Worm (Caenorhabditis elegans) whole organism, early embryonic: ENCODE results near the gene nac-2.

Experiments
- ama-1 ChIP-seq: fragments of 150-350 bp; optimal IDR thresholded peaks from 2 replicates; lab custom pipeline; 2014
- ceh-13 ChIP-seq: fragments of 200-800 bp; sonication (Bioruptor generic); optimal IDR thresholded peaks from 2 replicates; lab custom pipeline; 2018; ENCODE audit warnings: mild to moderate bottlenecking, missing genetic modification characterization, missing compliant biosample characterization
- hmg-4 ChIP-seq: fragments of 200-800 bp; sonication (Bioruptor generic); optimal IDR thresholded peaks from 2 replicates; lab custom pipeline; 2018; ENCODE audit warnings: mild to moderate bottlenecking, missing genetic modification characterization, missing compliant biosample characterization
- pes-1 ChIP-seq: fragments of 200-800 bp; sonication (Bioruptor generic); IDR thresholded peaks from 2 replicates; pipeline ENCODE4 v1.3.6; 2022; ENCODE audit warnings: missing genetic modification reagents, missing genetic modification characterization, missing compliant biosample characterization
- scrt-1 ChIP-seq: fragments of 200-800 bp; sonication (Bioruptor generic); IDR thresholded peaks from 2 replicates; pipeline ENCODE4 v1.3.6; 2022; ENCODE audit warnings: missing genetic modification characterization, missing compliant biosample characterization
- tbx-37 ChIP-seq: fragments of 200-800 bp; sonication (Bioruptor generic); conservative IDR thresholded peaks from 2 replicates; pipeline ENCODE4 v1.3.6; 2022; ENCODE audit warnings: missing genetic modification reagents, missing genetic modification characterization, missing compliant biosample characterization

- no peak for TF ChIP-seq tbx-37 (GFP tag; lab: Robert Waterston, UW)
- no peak for TF ChIP-seq ama-1
- TF ChIP-seq pes-1 = no peak
- peak; percentile 22 for TF ChIP-seq hmg-4 (GFP tag; lab: Kevin White, UChicago)
- no peak for TF ChIP-seq ceh-13 (GFP tag; lab: Kevin White, UChicago)
- TF ChIP-seq scrt-1 = no peak
Observed at ce11 chrIII:9007183-9007582, 35.9 kb downstream of the nac-2 start.
